Fruit fly (Drosophila melanogaster) whole organism, embryonic: Measurements from ENCODE around the gene Etl1.

ENCODE experiments used
- ATbp ChIP-seq: fragments of 200-800 bp; sonication (Bioruptor generic); optimal IDR thresholded peaks from 2 replicates; lab custom pipeline; 2017; ENCODE audit warnings: missing biosample characterization, mild to moderate bottlenecking, missing genetic modification characterization, missing genetic modification reagents
- Awh ChIP-seq: fragments of 200-800 bp; sonication (Bioruptor generic); IDR thresholded peaks from 2 replicates; pipeline ENCODE4, ENCODE4 v1.3.6; 2022; ENCODE audit warnings: missing biosample characterization, missing genetic modification characterization
- BEAF-32 ChIP-seq: fragments of 200-800 bp; sonication (Bioruptor generic); optimal IDR thresholded peaks from 3 replicates; lab custom pipeline; 2017; ENCODE audit warnings: missing biosample characterization, missing genetic modification characterization, mild to moderate bottlenecking, moderate library complexity, missing genetic modification reagents
- CG10147 ChIP-seq: fragments of 200-800 bp; sonication (Bioruptor generic); optimal IDR thresholded peaks from 2 replicates; lab custom pipeline; 2019; ENCODE audit warnings: missing biosample characterization, mild to moderate bottlenecking, missing genetic modification characterization, moderate library complexity
- CG1024 ChIP-seq: fragments of 200-800 bp; sonication (Bioruptor generic); IDR thresholded peaks from 2 replicates; pipeline ENCODE4 v1.3.6; 2022; ENCODE audit warnings: missing biosample characterization, missing genetic modification characterization
- CG10267 ChIP-seq: fragments of 200-800 bp; sonication (Bioruptor generic); optimal IDR thresholded peaks from 2 replicates; lab custom pipeline; 2018; ENCODE audit warnings: missing biosample characterization, mild to moderate bottlenecking, missing genetic modification characterization, moderate library complexity
- CG10274 ChIP-seq: fragments of 200-800 bp; sonication (Bioruptor generic); optimal IDR thresholded peaks from 3 replicates; lab custom pipeline; 2017; ENCODE audit warnings: missing biosample characterization, mild to moderate bottlenecking, missing genetic modification characterization
- CG11247 ChIP-seq: fragments of 200-800 bp; sonication (Bioruptor generic); IDR thresholded peaks from 2 replicates; pipeline ENCODE4 v1.3.6; 2022; ENCODE audit warnings: missing biosample characterization, missing genetic modification characterization
- CG12942 ChIP-seq: fragments of 200-800 bp; sonication (Bioruptor generic); optimal IDR thresholded peaks from 3 replicates; lab custom pipeline; 2016; ENCODE audit warnings: missing biosample characterization, missing genetic modification characterization
- CG13123 ChIP-seq: fragments of 200-800 bp; sonication (Bioruptor generic); optimal IDR thresholded peaks from 2 replicates; lab custom pipeline; 2016; ENCODE audit warnings: missing biosample characterization, missing genetic modification characterization
- CG14050 ChIP-seq: fragments of 200-800 bp; sonication (Bioruptor generic); IDR thresholded peaks from 3 replicates; pipeline ENCODE4 v1.3.6; 2022; ENCODE audit warnings: missing biosample characterization, missing genetic modification characterization
- CG16863 ChIP-seq: fragments of 200-800 bp; sonication (Bioruptor generic); optimal IDR thresholded peaks from 3 replicates; lab custom pipeline; 2016; ENCODE audit warnings: missing biosample characterization, missing genetic modification characterization
- CG17186 ChIP-seq: fragments of 200-800 bp; sonication (Bioruptor generic); optimal IDR thresholded peaks from 3 replicates; lab custom pipeline; 2017; ENCODE audit warnings: missing biosample characterization, missing genetic modification reagents, missing genetic modification characterization
- CG17328 ChIP-seq: fragments of 200-800 bp; sonication (Bioruptor generic); IDR thresholded peaks from 2 replicates; pipeline ENCODE4 v1.3.6; 2022; ENCODE audit warnings: missing biosample characterization, missing genetic modification characterization
- CG18599 ChIP-seq: fragments of 200-800 bp; sonication (Bioruptor generic); optimal IDR thresholded peaks from 3 replicates; lab custom pipeline; 2017; ENCODE audit warnings: missing biosample characterization, missing genetic modification characterization, mild to moderate bottlenecking, moderate library complexity, missing genetic modification reagents
- CG2116 ChIP-seq: fragments of 200-800 bp; sonication (Bioruptor generic); optimal IDR thresholded peaks from 3 replicates; lab custom pipeline; 2018; ENCODE audit warnings: missing biosample characterization, mild to moderate bottlenecking, missing genetic modification characterization
- CG31441 ChIP-seq: fragments of 200-800 bp; sonication (Bioruptor generic); IDR thresholded peaks from 2 replicates; pipeline ENCODE4 v1.3.6; 2022; ENCODE audit warnings: missing biosample characterization, missing genetic modification characterization
- CG32767 ChIP-seq: fragments of 200-800 bp; sonication (Bioruptor generic); IDR thresholded peaks from 2 replicates; pipeline ENCODE4 v1.3.6; 2022; ENCODE audit warnings: missing biosample characterization, missing genetic modification characterization
- CG3995 ChIP-seq: fragments of 200-800 bp; sonication (Bioruptor generic); optimal IDR thresholded peaks from 3 replicates; lab custom pipeline; 2016; ENCODE audit warnings: missing biosample characterization, missing genetic modification characterization
- CG6683 ChIP-seq: fragments of 200-800 bp; sonication (Bioruptor generic); optimal IDR thresholded peaks from 2 replicates; lab custom pipeline; 2017; ENCODE audit warnings: missing biosample characterization, mild to moderate bottlenecking, missing genetic modification characterization, missing genetic modification reagents
- CG9817 ChIP-seq: fragments of 200-800 bp; sonication (Bioruptor generic); optimal IDR thresholded peaks from 2 replicates; lab custom pipeline; 2018; ENCODE audit warnings: missing biosample characterization, mild to moderate bottlenecking, missing genetic modification characterization, moderate library complexity
- CkIIα-i1 ChIP-seq: fragments of 200-800 bp; sonication (Bioruptor generic); IDR thresholded peaks from 2 replicates; pipeline ENCODE4 v1.3.6; 2022; ENCODE audit warnings: missing biosample characterization, missing genetic modification characterization
- Dip2 ChIP-seq: fragments of 200-800 bp; sonication (Bioruptor generic); IDR thresholded peaks from 2 replicates; pipeline ENCODE4 v1.3.6; 2022; ENCODE audit warnings: missing biosample characterization, missing genetic modification characterization
- Doc2 ChIP-seq: fragments of 200-800 bp; sonication (Bioruptor generic); IDR thresholded peaks from 2 replicates; pipeline ENCODE4 v1.3.6; 2022; ENCODE audit warnings: missing biosample characterization, missing genetic modification characterization
- Doc3 ChIP-seq: fragments of 200-800 bp; sonication (Bioruptor generic); IDR thresholded peaks from 3 replicates; pipeline ENCODE4 v1.3.6; 2022; ENCODE audit warnings: missing biosample characterization, missing genetic modification characterization; ENCODE audit not compliant: partially characterized antibody
- E2f2 ChIP-seq: fragments of 200-800 bp; sonication (Bioruptor generic); IDR thresholded peaks from 2 replicates; pipeline ENCODE4 v1.3.6; 2022; ENCODE audit warnings: missing biosample characterization, missing genetic modification characterization
- Elba2 ChIP-seq: fragments of 200-800 bp; sonication (Bioruptor generic); optimal IDR thresholded peaks from 3 replicates; lab custom pipeline; 2016; ENCODE audit warnings: missing biosample characterization, missing genetic modification characterization
- Gug ChIP-seq: fragments of 200-800 bp; sonication (Bioruptor generic); IDR thresholded peaks from 4 replicates; pipeline ENCODE4 v1.3.6; 2022; ENCODE audit warnings: missing biosample characterization, missing genetic modification characterization
- HmgD ChIP-seq: fragments of 200-800 bp; sonication (Bioruptor generic); optimal IDR thresholded peaks from 3 replicates; lab custom pipeline; 2016; ENCODE audit warnings: missing biosample characterization, missing genetic modification characterization
- Nf-YC ChIP-seq: fragments of 200-800 bp; optimal IDR thresholded peaks from 3 replicates; lab custom pipeline; 2019; ENCODE audit warnings: missing biosample characterization, mild to moderate bottlenecking, missing genetic modification characterization, moderate library complexity
- Poxn ChIP-seq: fragments of 200-800 bp; sonication (Bioruptor generic); IDR thresholded peaks from 2 replicates; pipeline ENCODE4 v1.3.6; 2022; ENCODE audit warnings: missing biosample characterization, missing genetic modification characterization
- amos ChIP-seq: fragments of 200-800 bp; sonication (Bioruptor generic); IDR thresholded peaks from 2 replicates; pipeline ENCODE4 v1.3.6; 2022; ENCODE audit warnings: missing biosample characterization, missing genetic modification characterization; ENCODE audit not compliant: partially characterized antibody
- bcd ChIP-seq: fragments of 200-800 bp; sonication (Bioruptor generic); optimal IDR thresholded peaks from 2 replicates; lab custom pipeline; 2017; ENCODE audit warnings: missing biosample characterization, mild to moderate bottlenecking, missing genetic modification characterization
- br ChIP-seq: fragments of >200 bp; optimal IDR thresholded peaks from 2 replicates; lab custom pipeline; 2017
- cad ChIP-seq: fragments of >200 bp; optimal IDR thresholded peaks from 2 replicates; lab custom pipeline; 2017; ENCODE audit warnings: missing biosample characterization, missing genetic modification characterization
- caup ChIP-seq: fragments of 200-800 bp; sonication (Bioruptor generic); optimal IDR thresholded peaks from 3 replicates; lab custom pipeline; 2017; ENCODE audit warnings: missing biosample characterization, mild to moderate bottlenecking, missing genetic modification characterization, moderate library complexity; ENCODE audit not compliant: severe bottlenecking
- corto ChIP-seq: fragments of 200-800 bp; sonication (Bioruptor generic); optimal IDR thresholded peaks from 2 replicates; lab custom pipeline; 2016; ENCODE audit warnings: missing biosample characterization, mild to moderate bottlenecking, missing genetic modification characterization, moderate library complexity
- dpn ChIP-seq, 2 experiments: fragments of 200-800 bp; sonication (Bioruptor generic); optimal IDR thresholded peaks; 3 replicates each; lab custom pipeline; 2016; ENCODE audit warnings: missing biosample characterization in 2 of 2, missing genetic modification characterization in 2 of 2
- en ChIP-seq: fragments of 200-800 bp; sonication (Bioruptor generic); optimal IDR thresholded peaks from 2 replicates; lab custom pipeline; 2016; ENCODE audit warnings: missing biosample characterization, missing genetic modification characterization
- ftz-f1 ChIP-seq: fragments of 200-800 bp; sonication (Bioruptor generic); optimal IDR thresholded peaks from 2 replicates; lab custom pipeline; 2016; ENCODE audit warnings: missing biosample characterization, missing genetic modification characterization
- gcm2 ChIP-seq: fragments of 200-800 bp; sonication (Bioruptor generic); optimal IDR thresholded peaks from 2 replicates; lab custom pipeline; 2016; ENCODE audit warnings: missing biosample characterization, missing genetic modification characterization
- hth ChIP-seq: fragments of >200 bp; optimal IDR thresholded peaks from 2 replicates; lab custom pipeline; 2017; ENCODE audit warnings: inconsistent platforms
- inv ChIP-seq: fragments of 200-800 bp; sonication (Bioruptor generic); IDR thresholded peaks from 2 replicates; pipeline ENCODE4 v1.3.6; 2022; ENCODE audit warnings: missing biosample characterization, missing genetic modification characterization; ENCODE audit not compliant: partially characterized antibody
- kni ChIP-seq: fragments of 200-800 bp; sonication (Bioruptor generic); optimal IDR thresholded peaks from 3 replicates; lab custom pipeline; 2017; ENCODE audit warnings: mild to moderate bottlenecking, missing biosample characterization, missing genetic modification reagents, missing genetic modification characterization
- lilli ChIP-seq: fragments of 200-800 bp; sonication (Bioruptor generic); optimal IDR thresholded peaks from 3 replicates; lab custom pipeline; 2016; ENCODE audit warnings: missing biosample characterization, missing genetic modification characterization
- ro ChIP-seq: fragments of 200-800 bp; sonication (Bioruptor generic); IDR thresholded peaks from 2 replicates; pipeline ENCODE4 v1.3.6; 2022; ENCODE audit warnings: missing biosample characterization, missing genetic modification characterization
- sd ChIP-seq: fragments of 200-800 bp; sonication (Bioruptor generic); optimal IDR thresholded peaks from 3 replicates; lab custom pipeline; 2018; ENCODE audit warnings: missing biosample characterization, mild to moderate bottlenecking, missing genetic modification characterization, moderate library complexity
- shn ChIP-seq: fragments of 200-800 bp; sonication (Bioruptor generic); optimal IDR thresholded peaks from 3 replicates; lab custom pipeline; 2016; ENCODE audit warnings: missing biosample characterization, missing genetic modification characterization
- slbo ChIP-seq: fragments of 200-800 bp; sonication (Bioruptor generic); IDR thresholded peaks from 2 replicates; pipeline ENCODE4 v1.3.6; 2022; ENCODE audit warnings: missing biosample characterization, missing genetic modification characterization
- wdn ChIP-seq: fragments of 200-800 bp; sonication (Bioruptor generic); IDR thresholded peaks from 2 replicates; pipeline ENCODE4 v1.3.6; 2022; ENCODE audit warnings: missing biosample characterization, missing genetic modification characterization
- wek ChIP-seq: fragments of 200-800 bp; sonication (Bioruptor generic); optimal IDR thresholded peaks from 3 replicates; lab custom pipeline; 2018; ENCODE audit warnings: missing biosample characterization, mild to moderate bottlenecking, missing genetic modification characterization, moderate library complexity
- zen2 ChIP-seq: fragments of 200-800 bp; sonication (Bioruptor generic); IDR thresholded peaks from 3 replicates; pipeline ENCODE4 v1.3.6; 2022; ENCODE audit warnings: missing biosample characterization, missing genetic modification characterization; ENCODE audit not compliant: partially characterized antibody

The Etl1 gene

dm6 chr2L:9954119-9954518 lies 41.7 kb upstream of the Etl1 start, which contains the start of the genes CG13126 and CG4709 (continued):
- peak; percentile 83 for TF ChIP-seq CG11247 (GFP tag; lab: Robert Waterston, UW)
- no peak for TF ChIP-seq amos (GFP tag; lab: Robert Waterston, UW)
- peak; percentile 75 for TF ChIP-seq CG13123 (GFP tag; lab: Kevin White, UChicago)
- peak; percentile 82 for TF ChIP-seq corto (GFP tag; lab: Kevin White, UChicago)
- peak; percentile 88 for TF ChIP-seq CG32767 (GFP tag; lab: Robert Waterston, UW)
- peak; percentile 77 for TF ChIP-seq CG2116
- peak; percentile 82 for TF ChIP-seq ATbp (GFP tag; lab: Kevin White, UChicago)
- no peak for TF ChIP-seq ftz-f1
- peak; percentile 90 for TF ChIP-seq caup
- no peak for TF ChIP-seq shn (GFP tag; lab: Kevin White, UChicago)
- TF ChIP-seq CG9817 (tag; lab: Kevin White, UChicago), result peak; percentile 84
- peak; percentile 84 for TF ChIP-seq CG6683 (GFP tag; lab: Kevin White, UChicago)
- peak; percentile 76 for TF ChIP-seq CG14050 (GFP tag; lab: Robert Waterston, UW)
- TF ChIP-seq br, result no peak
- peak; percentile 16 for TF ChIP-seq CG10274
- TF ChIP-seq gcm2, result no peak
- peak; percentile 89 for TF ChIP-seq Awh (GFP tag; lab: Robert Waterston, UW)
- TF ChIP-seq inv, result no peak
- no peak for TF ChIP-seq cad
- peak; percentile 71; the same call in 1 of the 2 replicates for TF ChIP-seq wdn
- TF ChIP-seq CG12942 (GFP tag; lab: Kevin White, UChicago), result peak; percentile 87
- TF ChIP-seq Dip2 (GFP tag; lab: Robert Waterston, UW), result no peak
- peak; percentile 99 for TF ChIP-seq CG10267 (tag; lab: Kevin White, UChicago)
- no peak for TF ChIP-seq HmgD (GFP tag; lab: Kevin White, UChicago)
- peak; percentile 82 for TF ChIP-seq Nf-YC (tag; lab: Kevin White, UChicago)
- TF ChIP-seq CG17186 (GFP tag; lab: Kevin White, UChicago), result peak; percentile 19
- TF ChIP-seq E2f2, result peak; percentile 76
- peak; percentile 15 for TF ChIP-seq Elba2 (GFP tag; lab: Kevin White, UChicago)
- TF ChIP-seq wek (GFP tag; lab: Kevin White, UChicago), result no peak
- peak; percentile 75 for TF ChIP-seq ro (GFP tag; lab: Robert Waterston, UW)
- peak; percentile 66; the same call in 1 of the 2 replicates for TF ChIP-seq CG1024 (GFP tag; lab: Robert Waterston, UW)
- TF ChIP-seq CkIIα-i1 (GFP tag; lab: Robert Waterston, UW), result no peak
- TF ChIP-seq lilli, result peak; percentile 81
- no peak for TF ChIP-seq Doc3 (GFP tag; lab: Robert Waterston, UW)
- no peak for TF ChIP-seq hth
- TF ChIP-seq sd (tag; lab: Kevin White, UChicago), result peak; percentile 67
- TF ChIP-seq CG31441, result peak; percentile 99
- TF ChIP-seq CG16863 (GFP tag; lab: Kevin White, UChicago), result peak; percentile 24
- TF ChIP-seq kni, result no peak
- TF ChIP-seq dpn (GFP tag; optimal IDR thresholded peaks at IDR 0.05; lab: Kevin White, UChicago), result peak; percentile 2 to 93
- no peak for TF ChIP-seq zen2 (GFP tag; lab: Robert Waterston, UW)
- peak; percentile 30 for TF ChIP-seq BEAF-32 (GFP tag; lab: Kevin White, UChicago)
- peak; percentile 24 for TF ChIP-seq en (GFP tag; lab: Kevin White, UChicago)
- peak; percentile 96 for TF ChIP-seq CG18599 (GFP tag; lab: Kevin White, UChicago)
- TF ChIP-seq Poxn (GFP tag; lab: Robert Waterston, UW), result no peak; the same call in 1 of the 2 replicates
- TF ChIP-seq slbo, result peak; percentile 93
- peak; percentile 83 for TF ChIP-seq CG17328 (GFP tag; lab: Robert Waterston, UW)
- peak; percentile 93 for TF ChIP-seq bcd (GFP tag; lab: Kevin White, UChicago)
- TF ChIP-seq CG3995 (GFP tag; lab: Kevin White, UChicago), result peak; percentile 80
- peak; percentile 48; the same call in 2 of the 4 replicates for TF ChIP-seq Gug
- TF ChIP-seq CG10147 (GFP tag; lab: Kevin White, UChicago), result peak; percentile 88
- TF ChIP-seq Doc2 (GFP tag; lab: Robert Waterston, UW), result no peak
